Fruit fly (Drosophila melanogaster) whole organism, embryonic: ENCODE measurements around the gene CG10602.

Experiments
- BEAF-32 ChIP-seq: fragments of 200-800 bp; sonication (Bioruptor generic); optimal IDR thresholded peaks from 3 replicates; lab custom pipeline; 2017; ENCODE audit warnings: missing biosample characterization, missing genetic modification characterization, mild to moderate bottlenecking, moderate library complexity, missing genetic modification reagents
- CG12236 ChIP-seq: fragments of 200-800 bp; sonication (Bioruptor generic); optimal IDR thresholded peaks from 2 replicates; lab custom pipeline; 2016; ENCODE audit warnings: missing biosample characterization, missing genetic modification characterization
- CG17361 ChIP-seq: fragments of 200-800 bp; sonication (Bioruptor generic); IDR thresholded peaks from 3 replicates; pipeline ENCODE4 v1.3.6; 2022; ENCODE audit warnings: missing biosample characterization, missing genetic modification characterization
- CG1792 ChIP-seq: fragments of 200-800 bp; sonication (Bioruptor generic); optimal IDR thresholded peaks from 2 replicates; lab custom pipeline; 2016; ENCODE audit warnings: missing biosample characterization, missing genetic modification characterization
- CG2116 ChIP-seq: fragments of 200-800 bp; sonication (Bioruptor generic); optimal IDR thresholded peaks from 3 replicates; lab custom pipeline; 2018; ENCODE audit warnings: missing biosample characterization, mild to moderate bottlenecking, missing genetic modification characterization
- CG2678 ChIP-seq: fragments of 200-800 bp; sonication (Bioruptor generic); optimal IDR thresholded peaks from 3 replicates; lab custom pipeline; 2019; ENCODE audit warnings: missing biosample characterization, mild to moderate bottlenecking, missing genetic modification characterization, moderate library complexity
- CG3281 ChIP-seq: fragments of 200-800 bp; sonication (Bioruptor generic); optimal IDR thresholded peaks from 3 replicates; lab custom pipeline; 2017; ENCODE audit warnings: missing biosample characterization, mild to moderate bottlenecking, missing genetic modification characterization
- CG3838 ChIP-seq: fragments of 200-800 bp; sonication (Bioruptor generic); optimal IDR thresholded peaks from 3 replicates; lab custom pipeline; 2016; ENCODE audit warnings: missing biosample characterization, missing genetic modification characterization
- CG4707 ChIP-seq: fragments of 200-800 bp; sonication (Bioruptor generic); optimal IDR thresholded peaks from 2 replicates; lab custom pipeline; 2018; ENCODE audit warnings: missing biosample characterization, mild to moderate bottlenecking, missing genetic modification characterization, moderate library complexity
- CG5245 ChIP-seq: fragments of 200-800 bp; sonication (Bioruptor generic); optimal IDR thresholded peaks from 3 replicates; lab custom pipeline; 2016; ENCODE audit warnings: missing biosample characterization, missing genetic modification characterization
- CG6175 ChIP-seq: fragments of 200-800 bp; sonication (Bioruptor generic); IDR thresholded peaks from 3 replicates; pipeline ENCODE4 v1.3.6; 2022; ENCODE audit warnings: missing biosample characterization, missing genetic modification characterization
- CG7357 ChIP-seq: fragments of 200-800 bp; sonication (Bioruptor generic); IDR thresholded peaks from 3 replicates; pipeline ENCODE4 v1.3.6; 2022; ENCODE audit warnings: missing biosample characterization, missing genetic modification characterization
- CG8281 ChIP-seq: fragments of 200-800 bp; sonication (Bioruptor generic); optimal IDR thresholded peaks from 2 replicates; lab custom pipeline; 2018; ENCODE audit warnings: missing biosample characterization, mild to moderate bottlenecking, missing genetic modification characterization, moderate library complexity
- CG8359 ChIP-seq: fragments of 200-800 bp; sonication (Bioruptor generic); optimal IDR thresholded peaks from 2 replicates; lab custom pipeline; 2017; ENCODE audit warnings: missing biosample characterization, mild to moderate bottlenecking, missing genetic modification characterization, borderline replicate concordance
- CG8944 ChIP-seq: fragments of 200-800 bp; sonication (Bioruptor generic); optimal IDR thresholded peaks from 3 replicates; lab custom pipeline; 2016; ENCODE audit warnings: missing biosample characterization, missing genetic modification characterization
- CrebB ChIP-seq: fragments of 200-800 bp; sonication (Bioruptor generic); optimal IDR thresholded peaks from 3 replicates; lab custom pipeline; 2018; ENCODE audit warnings: missing biosample characterization, mild to moderate bottlenecking, missing genetic modification characterization
- Dbx ChIP-seq: fragments of 200-800 bp; sonication (Bioruptor generic); IDR thresholded peaks from 3 replicates; pipeline ENCODE4 v1.3.6; 2022; ENCODE audit warnings: missing biosample characterization, missing genetic modification characterization
- ERR ChIP-seq: fragments of 200-800 bp; sonication (Bioruptor generic); optimal IDR thresholded peaks from 2 replicates; lab custom pipeline; 2016; ENCODE audit warnings: missing biosample characterization, missing genetic modification characterization
- Elba2 ChIP-seq: fragments of 200-800 bp; sonication (Bioruptor generic); optimal IDR thresholded peaks from 3 replicates; lab custom pipeline; 2016; ENCODE audit warnings: missing biosample characterization, missing genetic modification characterization
- HLH4C ChIP-seq: fragments of 200-800 bp; sonication (Bioruptor generic); IDR thresholded peaks from 3 replicates; pipeline ENCODE4 v1.3.6; 2022; ENCODE audit warnings: missing biosample characterization, missing genetic modification characterization; ENCODE audit not compliant: partially characterized antibody
- Hr78 ChIP-seq, 2 experiments: fragments of 200-800 bp in 1 of 2; fragments of >200 bp in 1 of 2; sonication (Bioruptor generic) in 1 of 2; optimal IDR thresholded peaks; 2 replicates each; lab custom pipeline; 2017 to 2019; ENCODE audit warnings: missing biosample characterization in 2 of 2, missing genetic modification characterization in 2 of 2, mild to moderate bottlenecking in 1 of 2, moderate library complexity in 1 of 2
- Med ChIP-seq: fragments of 200-800 bp; sonication (Bioruptor generic); peaks from one replicate; lab custom pipeline; 2016; ENCODE audit warnings: missing biosample characterization, missing genetic modification characterization, mild to moderate bottlenecking, inconsistent platforms, moderate library complexity
- Oli ChIP-seq: fragments of 200-800 bp; sonication (Bioruptor generic); optimal IDR thresholded peaks from 2 replicates; lab custom pipeline; 2018; ENCODE audit warnings: missing biosample characterization, mild to moderate bottlenecking, missing genetic modification characterization, moderate library complexity
- PHDP ChIP-seq: fragments of 200-800 bp; sonication (Bioruptor generic); optimal IDR thresholded peaks from 3 replicates; lab custom pipeline; 2018; ENCODE audit warnings: missing biosample characterization, mild to moderate bottlenecking, missing genetic modification characterization, moderate library complexity
- Pdp1 ChIP-seq, 2 experiments: fragments of 200-800 bp; sonication (Bioruptor generic); optimal IDR thresholded peaks; 3 replicates each; lab custom pipeline; 2016; ENCODE audit warnings: missing biosample characterization in 2 of 2, missing genetic modification characterization in 2 of 2, mild to moderate bottlenecking in 1 of 2, moderate library complexity in 1 of 2
- Spps ChIP-seq: fragments of 200-800 bp; sonication (Bioruptor generic); optimal IDR thresholded peaks from 2 replicates; lab custom pipeline; 2018; ENCODE audit warnings: missing biosample characterization, mild to moderate bottlenecking, missing genetic modification characterization
- TFAM ChIP-seq: fragments of 200-800 bp; sonication (Bioruptor generic); optimal IDR thresholded peaks from 2 replicates; lab custom pipeline; 2017; ENCODE audit warnings: missing biosample characterization, missing genetic modification characterization, inconsistent platforms
- bbx ChIP-seq: fragments of 200-800 bp; sonication (Bioruptor generic); IDR thresholded peaks from 2 replicates; pipeline ENCODE4 v1.3.6; 2022; ENCODE audit warnings: missing biosample characterization, missing genetic modification characterization; ENCODE audit not compliant: partially characterized antibody
- bsh ChIP-seq, 2 experiments: fragments of 200-800 bp; sonication (Bioruptor generic); optimal IDR thresholded peaks; 2 replicates each; lab custom pipeline; 2017 to 2018; ENCODE audit warnings: mild to moderate bottlenecking in 2 of 2, missing biosample characterization in 2 of 2, missing genetic modification characterization in 2 of 2, moderate library complexity in 1 of 2
- crc ChIP-seq: fragments of 200-800 bp; sonication (Bioruptor generic); optimal IDR thresholded peaks from 2 replicates; lab custom pipeline; 2016; ENCODE audit warnings: missing biosample characterization, missing genetic modification characterization
- crol ChIP-seq: fragments of 200-800 bp; sonication (Bioruptor generic); IDR thresholded peaks from 2 replicates; pipeline ENCODE4 v1.3.6; 2022; ENCODE audit warnings: missing biosample characterization, missing genetic modification characterization
- da ChIP-seq: fragments of 200-800 bp; sonication (Bioruptor generic); optimal IDR thresholded peaks from 2 replicates; lab custom pipeline; 2016; ENCODE audit warnings: missing biosample characterization, missing genetic modification characterization
- dm ChIP-seq: fragments of 200-800 bp; sonication (Bioruptor generic); optimal IDR thresholded peaks from 3 replicates; lab custom pipeline; 2016; ENCODE audit warnings: missing biosample characterization, missing genetic modification characterization
- dmrt11E ChIP-seq: fragments of 200-800 bp; sonication (Bioruptor generic); optimal IDR thresholded peaks from 3 replicates; lab custom pipeline; 2018; ENCODE audit warnings: missing biosample characterization, mild to moderate bottlenecking, missing genetic modification characterization, moderate library complexity
- gem ChIP-seq: fragments of 200-800 bp; sonication (Bioruptor generic); optimal IDR thresholded peaks from 2 replicates; lab custom pipeline; 2019; ENCODE audit warnings: missing biosample characterization, mild to moderate bottlenecking, missing genetic modification characterization, moderate library complexity
- grn ChIP-seq: fragments of 200-800 bp; sonication (Bioruptor generic); optimal IDR thresholded peaks from 3 replicates; lab custom pipeline; 2017; ENCODE audit warnings: missing biosample characterization, missing genetic modification characterization
- gt ChIP-seq: fragments of 200-800 bp; sonication (Bioruptor generic); IDR thresholded peaks from 2 replicates; pipeline ENCODE4 v1.3.6; 2022; ENCODE audit warnings: missing biosample characterization, missing genetic modification characterization
- hkb ChIP-seq, 2 experiments: fragments of 200-800 bp in 1 of 2; fragments of >200 bp in 1 of 2; sonication (Bioruptor generic) in 1 of 2; IDR thresholded peaks in 1 of 2; optimal IDR thresholded peaks in 1 of 2; 2 replicates each; pipeline versions ENCODE4 v1.3.6 to Lab custom; 2017 to 2022; ENCODE audit warnings: missing biosample characterization in 1 of 2, missing genetic modification characterization in 1 of 2
- kay ChIP-seq: fragments of 200-800 bp; sonication (Bioruptor generic); optimal IDR thresholded peaks from 2 replicates; lab custom pipeline; 2016; ENCODE audit warnings: missing biosample characterization, missing genetic modification characterization
- kni ChIP-seq: fragments of 200-800 bp; sonication (Bioruptor generic); optimal IDR thresholded peaks from 3 replicates; lab custom pipeline; 2017; ENCODE audit warnings: mild to moderate bottlenecking, missing biosample characterization, missing genetic modification reagents, missing genetic modification characterization
- lmd ChIP-seq: fragments of 200-800 bp; sonication (Bioruptor generic); IDR thresholded peaks from 2 replicates; pipeline ENCODE4 v1.3.6; 2022; ENCODE audit warnings: missing biosample characterization, missing genetic modification characterization
- oc ChIP-seq: fragments of 200-800 bp; sonication (Bioruptor generic); optimal IDR thresholded peaks from 2 replicates; lab custom pipeline; 2018; ENCODE audit warnings: missing biosample characterization, mild to moderate bottlenecking, missing genetic modification characterization, moderate library complexity
- pfk ChIP-seq: fragments of 200-800 bp; sonication (Bioruptor generic); optimal IDR thresholded peaks from 2 replicates; lab custom pipeline; 2018; ENCODE audit warnings: missing biosample characterization, mild to moderate bottlenecking, missing genetic modification characterization, moderate library complexity
- sc ChIP-seq, 3 experiments: fragments of >200 bp in 2 of 3; fragments of 200-800 bp in 1 of 3; sonication (Bioruptor generic) in 1 of 3; optimal IDR thresholded peaks; 2 replicates in 2 of 3; 3 replicates in 1 of 3; lab custom pipeline; 2017; ENCODE audit warnings: mild to moderate bottlenecking in 1 of 3, missing biosample characterization in 1 of 3, missing genetic modification characterization in 1 of 3, missing genetic modification reagents in 1 of 3
- tll ChIP-seq, 2 experiments: fragments of 200-800 bp in 1 of 2; fragments of >200 bp in 1 of 2; sonication (Bioruptor generic) in 1 of 2; optimal IDR thresholded peaks; 2 replicates each; lab custom pipeline; 2017 to 2019; ENCODE audit warnings: missing biosample characterization in 2 of 2, missing genetic modification characterization in 2 of 2, mild to moderate bottlenecking in 1 of 2, moderate library complexity in 1 of 2
- zen2 ChIP-seq: fragments of 200-800 bp; sonication (Bioruptor generic); IDR thresholded peaks from 3 replicates; pipeline ENCODE4 v1.3.6; 2022; ENCODE audit warnings: missing biosample characterization, missing genetic modification characterization; ENCODE audit not compliant: partially characterized antibody

CG10602 gene

DNA sequence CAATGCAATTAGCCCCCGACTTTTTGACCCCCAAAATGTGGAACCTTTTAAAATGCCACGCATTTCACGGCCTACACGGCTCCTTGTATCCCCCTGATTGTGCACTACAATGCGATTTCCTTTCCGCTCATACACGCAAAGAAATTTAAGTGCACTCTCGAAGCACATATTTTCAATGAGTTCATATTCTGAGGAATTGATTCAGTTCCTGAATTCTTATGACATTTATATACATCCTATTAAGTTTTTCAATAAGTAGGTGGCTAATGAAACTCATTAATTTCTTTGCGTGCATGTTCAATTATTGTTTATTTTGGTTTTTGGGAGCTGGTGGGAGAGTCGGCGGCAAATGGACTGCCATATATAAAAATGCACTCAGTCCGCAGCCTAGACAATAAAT lies 40.2 kb upstream of the CG10602 start (continued):
- TF ChIP-seq CG17361 (GFP tag; lab: Robert Waterston, UW) (peak; percentile 49; the same call in 2 of the 3 replicates), pfk (GFP tag; lab: Kevin White, UChicago) (no peak), CG2116 (no peak), TFAM (GFP tag; lab: Kevin White, UChicago) (peak; percentile 64), zen2 (GFP tag; lab: Robert Waterston, UW) (no peak), BEAF-32 (GFP tag; lab: Kevin White, UChicago) (no peak), Dbx (GFP tag; lab: Robert Waterston, UW) (no peak), PHDP (peak; percentile 68), dm (peak; percentile 9), gem (peak; percentile 86), CG1792 (no peak), lmd (GFP tag; lab: Robert Waterston, UW) (peak; percentile 62), CrebB (no peak), tll (GFP tag; optimal IDR thresholded peaks at IDR 0.05; lab: Kevin White, UChicago) (no peak), CG7357 (GFP tag; lab: Robert Waterston, UW) (peak; percentile 29; the same call in 1 of the 3 replicates), CG8359 (peak; percentile 43), kay (GFP tag; lab: Kevin White, UChicago) (peak; percentile 4), CG3838 (GFP tag; lab: Kevin White, UChicago) (peak; percentile 8), gt (GFP tag; lab: Robert Waterston, UW) (no peak), hkb (optimal IDR thresholded peaks at IDR 0.05; lab: Kevin White, UChicago) (no peak), hkb (GFP tag; IDR thresholded peaks at IDR 0.05; lab: Robert Waterston, UW) (peak; percentile 36; the same call in 1 of the 2 replicates), CG8944 (GFP tag; lab: Kevin White, UChicago) (peak; percentile 67), CG4707 (GFP tag; lab: Kevin White, UChicago) (peak; percentile 71)
- TF ChIP-seq, all 482 proteins: peak for 247

DNA sequence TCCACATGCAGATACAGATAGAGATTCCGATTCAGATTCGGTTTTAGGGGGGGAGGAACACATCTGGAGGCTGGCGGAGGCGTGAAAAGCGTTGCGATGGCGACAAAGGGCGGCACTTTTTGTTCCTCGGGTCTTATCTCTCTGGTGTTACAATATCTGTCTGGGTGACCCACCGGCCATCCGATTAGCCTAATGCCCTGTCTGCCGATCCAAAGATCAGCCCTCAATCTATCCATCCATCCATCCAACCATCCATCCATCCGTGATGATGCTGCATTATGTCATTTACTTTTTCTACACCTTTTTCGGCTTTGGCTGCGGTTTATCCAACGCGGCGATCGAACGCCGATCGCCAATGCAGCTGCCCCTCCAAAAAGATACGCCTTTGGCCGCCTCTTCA lies 38.9 kb upstream of the CG10602 start:
- TF ChIP-seq grn (GFP tag; lab: Kevin White, UChicago) (peak; percentile 87), oc (tag; lab: Kevin White, UChicago) (peak; percentile 46), Hr78 (GFP tag; optimal IDR thresholded peaks at IDR 0.05; lab: Kevin White, UChicago) (peak in 1 of 2 experiments; percentile 33), crol (peak; percentile 10; the same call in 1 of the 2 replicates), Pdp1 (GFP tag; optimal IDR thresholded peaks at IDR 0.05; lab: Kevin White, UChicago) (peak in 1 of 2 experiments; percentile 35), da (no peak), HLH4C (no peak), CG8281 (tag; lab: Kevin White, UChicago) (peak; percentile 99), kni (GFP tag; lab: Kevin White, UChicago) (peak; percentile 28)

DNA sequence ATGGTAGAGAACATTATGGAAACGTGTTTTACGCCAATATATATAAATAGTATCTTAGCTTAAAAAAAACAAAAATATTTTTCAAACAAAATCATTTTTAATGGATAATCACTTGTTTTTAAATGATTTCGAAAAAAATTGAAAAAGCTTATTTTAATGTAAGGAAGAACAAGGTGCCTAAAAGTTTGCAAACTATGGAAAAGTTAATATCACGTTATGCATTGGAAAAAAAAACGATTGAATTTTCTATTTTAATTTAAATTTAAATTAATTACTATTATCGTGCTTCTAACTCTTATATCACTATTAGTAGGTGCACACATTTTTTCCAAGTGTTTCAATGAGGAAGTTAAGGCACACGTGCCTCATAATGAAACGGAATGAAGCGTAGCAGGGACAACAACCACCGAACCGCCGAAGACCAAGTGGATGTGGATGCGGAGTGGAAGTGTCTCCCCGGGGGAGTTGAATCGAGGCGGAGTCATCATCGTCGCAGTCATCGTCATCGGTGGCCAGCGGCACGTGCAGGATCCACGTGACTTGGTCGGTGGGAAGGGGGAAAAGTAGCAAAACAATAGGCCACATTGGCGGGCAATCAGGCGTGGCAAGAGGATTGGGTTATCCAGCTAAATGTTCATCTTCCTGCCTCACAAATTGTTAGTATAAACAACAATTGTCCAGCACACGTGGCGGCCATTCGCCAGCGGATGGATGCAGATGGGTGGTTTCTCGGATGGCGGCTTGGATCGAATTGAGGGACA lies 38.0 kb upstream of the CG10602 start:
- TF ChIP-seq CG3281 (GFP tag; lab: Kevin White, UChicago) (no peak), bbx (GFP tag; lab: Robert Waterston, UW) (no peak), Oli (tag; lab: Kevin White, UChicago) (peak; percentile 7), bsh (GFP tag; optimal IDR thresholded peaks at IDR 0.05; lab: Kevin White, UChicago) (peak in 1 of 2 experiments; percentile 17), crc (no peak), Med (no peak), CG5245 (no peak), Elba2 (GFP tag; lab: Kevin White, UChicago) (no peak), Spps (tag; lab: Kevin White, UChicago) (no peak), CG12236 (GFP tag; lab: Kevin White, UChicago) (no peak), CG6175 (GFP tag; lab: Robert Waterston, UW) (no peak), CrebB (no peak), dmrt11E (peak; percentile 61), ERR (GFP tag; lab: Kevin White, UChicago) (no peak), CG2678 (peak; percentile 40), sc (optimal IDR thresholded peaks at IDR 0.05; lab: Kevin White, UChicago) (no peak), sc (GFP tag; optimal IDR thresholded peaks at IDR 0.05; lab: Kevin White, UChicago) (peak; percentile 32)
